Worm (Caenorhabditis elegans) whole organism, L1 larva: ENCODE results near the gene mlt-10.

ENCODE experiments used
- alr-1 ChIP-seq: fragments of 200-800 bp; sonication (Bioruptor generic); optimal IDR thresholded peaks from 2 replicates; lab custom pipeline; 2018; ENCODE audit warnings: borderline replicate concordance, mild to moderate bottlenecking, missing genetic modification characterization, missing compliant biosample characterization
- ces-1 ChIP-seq: fragments of 150-350 bp; optimal IDR thresholded peaks from 2 replicates; lab custom pipeline; 2014; ENCODE audit warnings: missing biosample characterization, missing genetic modification reagents, missing genetic modification characterization
- elt-2 ChIP-seq: sonication (generic microtip); optimal IDR thresholded peaks from 2 replicates; lab custom pipeline; 2016; ENCODE audit warnings: missing genetic modification characterization, mild to moderate bottlenecking, inconsistent platforms, missing compliant biosample characterization, missing genetic modification reagents
- nhr-77 ChIP-seq: fragments of 150-350 bp; optimal IDR thresholded peaks from 2 replicates; lab custom pipeline; 2014; ENCODE audit warnings: missing biosample characterization, missing genetic modification characterization
- pqm-1 ChIP-seq: sonication (generic microtip); optimal IDR thresholded peaks from 3 replicates; lab custom pipeline; 2017; ENCODE audit warnings: missing biosample characterization, missing genetic modification characterization
- snpc-4 ChIP-seq: fragments of 150-350 bp; optimal IDR thresholded peaks from 2 replicates; lab custom pipeline; 2014; ENCODE audit warnings: missing biosample characterization, missing genetic modification characterization
- ztf-4 ChIP-seq: fragments of 150-350 bp; optimal IDR thresholded peaks from 2 replicates; lab custom pipeline; 2014; ENCODE audit warnings: missing biosample characterization, missing genetic modification characterization

ce11 chrII:508603-509002 lies 37.9 kb upstream of the mlt-10 start:
- TF ChIP-seq ztf-4 (no peak), snpc-4 (tag; lab: Kevin White, UChicago) (no peak), ces-1 (GFP tag; lab: Kevin White, UChicago) (no peak), alr-1 (tag; lab: Kevin White, UChicago) (no peak), pqm-1 (tag; lab: Kevin White, UChicago) (no peak), nhr-77 (no peak), elt-2 (tag; lab: Kevin White, UChicago) (no peak)
